Worm (Caenorhabditis elegans): Measurements from ENCODE around the gene nep-1.
A peak's percentile ranks its signal among the peaks of the same experiment; 100 is the strongest.

nep-1 gene

ce11 chrII:11650975-11651588 lies 5.9 kb downstream of the nep-1 start, which contains the start of gene coa-7:
Gene coa-7, minus strand, starts transcription at chrII:11651148.
- TF ChIP-seq nhr-23 (tag; optimal IDR thresholded peaks at IDR 0.05) (no peak), sma-9 (GFP tag; optimal IDR thresholded peaks at IDR 0.05) (no peak), sma-9 (tag; optimal IDR thresholded peaks at IDR 0.05) (no peak), mbf-1 (tag; optimal IDR thresholded peaks at IDR 0.05) (no peak), lsy-2 (tag; optimal IDR thresholded peaks at IDR 0.05) (no peak), ceh-16 (tag; optimal IDR thresholded peaks at IDR 0.05) (no peak), elt-3 (tag; optimal IDR thresholded peaks at IDR 0.05) (no peak), skn-1 (tag; optimal IDR thresholded peaks at IDR 0.05) (no peak), R02D3.7 (tag; optimal IDR thresholded peaks at IDR 0.05) (no peak), nhr-11 (tag; optimal IDR thresholded peaks at IDR 0.05) (no peak)

- no peak for TF ChIP-seq skn-1 (tag; optimal IDR thresholded peaks at IDR 0.05)
- TF ChIP-seq unc-62 (GFP tag; optimal IDR thresholded peaks at IDR 0.05) = no peak
- no peak for TF ChIP-seq C34F6.9 (tag; optimal IDR thresholded peaks at IDR 0.05)
- TF ChIP-seq blmp-1 (tag; optimal IDR thresholded peaks at IDR 0.05; ENCODE audit: insufficient read depth) = no peak
- no peak for TF ChIP-seq ZK546.5 (tag; optimal IDR thresholded peaks at IDR 0.05)
- no peak for TF ChIP-seq nhr-10 (tag; optimal IDR thresholded peaks at IDR 0.05)
- no peak for TF ChIP-seq nhr-23 (tag; optimal IDR thresholded peaks at IDR 0.05)
- TF ChIP-seq ztf-1 (GFP tag; conservative IDR thresholded peaks at IDR 0.05) = no peak
- TF ChIP-seq F13H6.1 (tag; optimal IDR thresholded peaks at IDR 0.05) = no peak
- no peak for TF ChIP-seq peb-1 (tag; optimal IDR thresholded peaks at IDR 0.05)
- TF ChIP-seq nhr-129 (tag; optimal IDR thresholded peaks at IDR 0.05) = no peak
- no peak for TF ChIP-seq mdl-1 (tag; optimal IDR thresholded peaks at IDR 0.05)
- no peak for TF ChIP-seq nhr-6 (tag; optimal IDR thresholded peaks at IDR 0.05)
Measured at ce11 chrII:11649239-11649638, 7.7 kb downstream of the nep-1 start.

- TF ChIP-seq fos-1 (tag; optimal IDR thresholded peaks at IDR 0.05) = peak; percentile 79
- TF ChIP-seq lin-39 (tag; optimal IDR thresholded peaks at IDR 0.05) = no peak
- TF ChIP-seq Y55F3AM.14 (GFP tag; optimal IDR thresholded peaks at IDR 0.05) = no peak
- TF ChIP-seq dmd-4 (tag; optimal IDR thresholded peaks at IDR 0.05) = no peak
Measured at ce11 chrII:11646874-11647273, 10.1 kb downstream of the nep-1 start.

- TF ChIP-seq ceh-16 (tag; optimal IDR thresholded peaks at IDR 0.05) (no peak), sma-3 (GFP tag; optimal IDR thresholded peaks at IDR 0.05) (peak; percentile 8), sma-9 (GFP tag; optimal IDR thresholded peaks at IDR 0.05) (peak; percentile 19), sma-9 (tag; optimal IDR thresholded peaks at IDR 0.05) (no peak), unc-39 (tag; optimal IDR thresholded peaks at IDR 0.05) (no peak), ztf-4 (tag; optimal IDR thresholded peaks at IDR 0.05) (no peak), fos-1 (tag; optimal IDR thresholded peaks at IDR 0.05) (peak; percentile 54), nhr-25 (tag; optimal IDR thresholded peaks at IDR 0.05) (peak; percentile 11)
Measured at ce11 chrII:11646276-11646797, 10.6 kb downstream of the nep-1 start, which contains the start of gene ghi-1. Gene ghi-1, plus strand, starts transcription at chrII:11646747.

ce11 chrII:11645383-11645782 lies 11.6 kb downstream of the nep-1 start:
- TF ChIP-seq unc-62 (GFP tag; optimal IDR thresholded peaks at IDR 0.05) (no peak), sma-9 (GFP tag; optimal IDR thresholded peaks at IDR 0.05) (peak; percentile 4), sma-9 (tag; optimal IDR thresholded peaks at IDR 0.05) (no peak)

- TF ChIP-seq elt-3 (tag; optimal IDR thresholded peaks at IDR 0.05) = no peak
- no peak for TF ChIP-seq Y55F3AM.14 (GFP tag; optimal IDR thresholded peaks at IDR 0.05)
- TF ChIP-seq F13H6.1 (tag; optimal IDR thresholded peaks at IDR 0.05) = no peak
- TF ChIP-seq lin-11 (tag; optimal IDR thresholded peaks at IDR 0.05) = no peak
- no peak for TF ChIP-seq nhr-10 (tag; optimal IDR thresholded peaks at IDR 0.05)
- peak; percentile 2 for TF ChIP-seq nhr-25 (tag; optimal IDR thresholded peaks at IDR 0.05)
- TF ChIP-seq ZK546.5 (tag; optimal IDR thresholded peaks at IDR 0.05) = no peak
- TF ChIP-seq mdl-1 (tag; optimal IDR thresholded peaks at IDR 0.05) = no peak
- no peak for TF ChIP-seq lsy-2 (tag; optimal IDR thresholded peaks at IDR 0.05)
- no peak for TF ChIP-seq unc-55 (GFP tag; optimal IDR thresholded peaks at IDR 0.05)
- TF ChIP-seq sma-3 (GFP tag; optimal IDR thresholded peaks at IDR 0.05) = peak; percentile 10
- TF ChIP-seq snpc-4 (tag; optimal IDR thresholded peaks at IDR 0.05) = no peak
Measured at ce11 chrII:11644535-11644934, 12.4 kb downstream of the nep-1 start.
